Fruit fly (Drosophila melanogaster): Measurements from ENCODE around the gene beat-VII.

Gene beat-VII

dm6 chr3R:26618818-26619217 is 62.9 kb downstream of the beat-VII start, which contains the start of gene TwdlM:
TwdlM (plus strand) TSS chr3R:26619118.
- TF ChIP-seq mld (GFP tag; IDR thresholded peaks at IDR 0.05; ENCODE audit: partially characterized antibody) = no peak
- 0 out of 4 replicates have a peak, but pooled peaks have one; percentile 60 for TF ChIP-seq chinmo (GFP tag; IDR thresholded peaks at IDR 0.05; ENCODE audit: partially characterized antibody)
- no peak for TF ChIP-seq ara (GFP tag; IDR thresholded peaks at IDR 0.05)

- TF ChIP-seq CG7556 (GFP tag; optimal IDR thresholded peaks at IDR 0.05) (no peak), CG17328 (GFP tag; IDR thresholded peaks at IDR 0.05) (no peak), CG9876 (GFP tag; optimal IDR thresholded peaks at IDR 0.05) (no peak), CG4617 (GFP tag; optimal IDR thresholded peaks at IDR 0.05; ENCODE audit: borderline replicate concordance) (no peak), toy (GFP tag; IDR thresholded peaks at IDR 0.05) (no peak), klu (GFP tag; IDR thresholded peaks at IDR 0.05) (no peak), CG17568 (GFP tag; optimal IDR thresholded peaks at IDR 0.05) (no peak), al (GFP tag; IDR thresholded peaks at IDR 0.05) (no peak), CG1603 (tag; optimal IDR thresholded peaks at IDR 0.05) (no peak), ash1 (GFP tag; optimal IDR thresholded peaks at IDR 0.05) (no peak), CG15696 (tag; optimal IDR thresholded peaks at IDR 0.05) (no peak), Hr78 (GFP tag; optimal IDR thresholded peaks at IDR 0.05) (peak in 1 of 2 experiments; percentile 50), mirr (GFP tag; optimal IDR thresholded peaks at IDR 0.05) (no peak), D19A (tag; optimal IDR thresholded peaks at IDR 0.05) (no peak), Sin3A (optimal IDR thresholded peaks at IDR 0.05) (no peak), CG15601 (tag; optimal IDR thresholded peaks at IDR 0.05) (no peak), nerfin-2 (GFP tag; IDR thresholded peaks at IDR 0.05; ENCODE audit: partially characterized antibody) (no peak), chinmo (GFP tag; IDR thresholded peaks at IDR 0.05; ENCODE audit: partially characterized antibody) (peak; percentile 81; the same call in 2 of the 4 replicates), Awh (GFP tag; IDR thresholded peaks at IDR 0.05) (0 out of 2 replicates have a peak, but pooled peaks have one; percentile 28), tup (GFP tag; optimal IDR thresholded peaks at IDR 0.05) (no peak), CG12769 (tag; optimal IDR thresholded peaks at IDR 0.05) (peak; percentile 88), vvl (GFP tag; IDR thresholded peaks at IDR 0.05) (peak; percentile 72; the same call in 1 of the 2 replicates), sens (GFP tag) (no peak), sr (GFP tag; IDR thresholded peaks at IDR 0.05) (peak; percentile 42; the same call in 1 of the 3 replicates), sc (optimal IDR thresholded peaks at IDR 0.05) (no peak), sc (GFP tag; optimal IDR thresholded peaks at IDR 0.05) (no peak), Myb (GFP tag; optimal IDR thresholded peaks at IDR 0.05) (no peak), CG6791 (GFP tag; IDR thresholded peaks at IDR 0.05; ENCODE audit: partially characterized antibody) (no peak), Stat92E (GFP tag; optimal IDR thresholded peaks at IDR 0.05) (no peak), CG4404 (GFP tag; IDR thresholded peaks at IDR 0.05) (no peak), pum (GFP tag; optimal IDR thresholded peaks at IDR 0.05) (no peak), Atf6 (GFP tag; IDR thresholded peaks at IDR 0.05) (no peak), CG30431 (GFP tag; optimal IDR thresholded peaks at IDR 0.05) (no peak), pros (GFP tag; optimal IDR thresholded peaks at IDR 0.05) (peak; percentile 67), sug (tag; optimal IDR thresholded peaks at IDR 0.05) (no peak), Ada2b (GFP tag; IDR thresholded peaks at IDR 0.05) (no peak), CG9215 (GFP tag; IDR thresholded peaks at IDR 0.05) (no peak), CG10274 (GFP tag; optimal IDR thresholded peaks at IDR 0.05) (no peak), Opbp (GFP tag; IDR thresholded peaks at IDR 0.05; ENCODE audit: partially characterized antibody) (no peak), stwl (tag; optimal IDR thresholded peaks at IDR 0.05) (no peak), Jarid2 (GFP tag; optimal IDR thresholded peaks at IDR 0.05) (no peak), Pdp1 (GFP tag; optimal IDR thresholded peaks at IDR 0.05) (no peak), Atf3 (GFP tag; optimal IDR thresholded peaks at IDR 0.05) (no peak), oc (tag; optimal IDR thresholded peaks at IDR 0.05) (peak; percentile 41), CG3281 (GFP tag; optimal IDR thresholded peaks at IDR 0.05) (no peak)
Observed at dm6 chr3R:26615428-26615827, 66.3 kb downstream of the beat-VII start.
